Fruit fly (Drosophila melanogaster): ENCODE measurements around the gene put.

dm6 chr3R:14656760-14657604 is 31.5 kb upstream of the put start, which contains the start of gene CG3505:
- no peak for TF ChIP-seq kay (GFP tag; ENCODE audit: borderline replicate concordance)
- no peak for TF ChIP-seq CG11617 (GFP tag; optimal IDR thresholded peaks at IDR 0.05)
- TF ChIP-seq cic (GFP tag; optimal IDR thresholded peaks at IDR 0.05) = peak; percentile 68
- no peak for TF ChIP-seq ovo (GFP tag; optimal IDR thresholded peaks at IDR 0.05)
- TF ChIP-seq CG12768 (GFP tag; optimal IDR thresholded peaks at IDR 0.05) = peak; percentile 17
- TF ChIP-seq CG7101 (tag; optimal IDR thresholded peaks at IDR 0.05) = peak; percentile 47
- no peak for TF ChIP-seq toe (GFP tag; optimal IDR thresholded peaks at IDR 0.05)
- TF ChIP-seq bab1 (GFP tag; optimal IDR thresholded peaks at IDR 0.05) = peak; percentile 40
- TF ChIP-seq CG7045 (GFP tag; optimal IDR thresholded peaks at IDR 0.05) = peak; percentile 66
- no peak for TF ChIP-seq cnc (optimal IDR thresholded peaks at IDR 0.05)
- peak; percentile 37 for TF ChIP-seq Mnt (GFP tag; optimal IDR thresholded peaks at IDR 0.05)
- TF ChIP-seq pad (GFP tag; optimal IDR thresholded peaks at IDR 0.05) = peak; percentile 4
- no peak for TF ChIP-seq Crg-1 (GFP tag; optimal IDR thresholded peaks at IDR 0.05)
- TF ChIP-seq CG14711 (tag; optimal IDR thresholded peaks at IDR 0.05) = peak; percentile 24
